Fruit fly (Drosophila melanogaster) whole organism, prepupa: ENCODE measurements around the gene eyg.

Experiments used
- eg ChIP-seq: fragments of 200-800 bp; sonication (Bioruptor generic); IDR thresholded peaks from 3 replicates; pipeline ENCODE4 v1.3.6; 2022; ENCODE audit warnings: missing biosample characterization, missing genetic modification characterization
- esn ChIP-seq: fragments of 200-800 bp; sonication (Bioruptor generic); optimal IDR thresholded peaks from 2 replicates; lab custom pipeline; 2016; ENCODE audit warnings: missing biosample characterization, mild to moderate bottlenecking, missing genetic modification characterization, moderate library complexity
- fd59A ChIP-seq: fragments of 200-800 bp; sonication (Bioruptor generic); optimal IDR thresholded peaks from 2 replicates; lab custom pipeline; 2017; ENCODE audit warnings: missing biosample characterization, mild to moderate bottlenecking, missing genetic modification characterization, missing genetic modification reagents
- net ChIP-seq: fragments of 200-800 bp; sonication (Bioruptor generic); optimal IDR thresholded peaks from 3 replicates; lab custom pipeline; 2016; ENCODE audit warnings: missing biosample characterization, missing genetic modification characterization

- no peak for TF ChIP-seq net (GFP tag; lab: Kevin White, UChicago)
- TF ChIP-seq esn (GFP tag; lab: Kevin White, UChicago): no peak
- TF ChIP-seq eg: peak; percentile 30; the same call in 1 of the 3 replicates
- no peak for TF ChIP-seq fd59A (GFP tag; lab: Kevin White, UChicago)
Observed at dm6 chr3L:12432392-12433012, 35.3 kb downstream of the eyg start, which contains the start of gene toe.
